Fruit fly (Drosophila melanogaster): Measurements from ENCODE around the gene Ptpmeg.

Ptpmeg gene

DNA sequence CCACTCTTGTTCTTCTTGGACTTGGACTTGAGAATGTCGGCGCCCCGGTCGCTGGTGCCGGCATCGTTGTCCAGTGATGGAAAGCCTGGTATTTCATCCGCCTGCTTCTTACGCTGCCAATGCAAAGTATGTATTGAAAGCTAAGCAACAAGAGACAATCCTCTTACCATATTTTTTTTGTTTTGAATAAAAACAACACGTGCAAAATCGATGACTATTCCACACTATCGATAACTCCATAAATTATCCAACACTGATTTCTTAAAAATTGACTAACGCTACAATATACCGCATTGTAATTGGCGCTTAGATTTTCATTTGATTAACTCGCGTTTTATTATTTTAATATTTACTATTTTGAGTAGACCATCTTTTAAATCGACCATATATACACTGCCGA lies 3.4 kb upstream of the Ptpmeg start, which contains the start of gene CG32344 (continued):
- TF ChIP-seq dimm (GFP tag; IDR thresholded peaks at IDR 0.05) (no peak), CG7786 (GFP tag; optimal IDR thresholded peaks at IDR 0.05) (no peak), Pdp1 (GFP tag; optimal IDR thresholded peaks at IDR 0.05) (peak in 1 of 2 experiments; percentile 8), ftz-f1 (GFP tag; optimal IDR thresholded peaks at IDR 0.05) (no peak), Usf (GFP tag; optimal IDR thresholded peaks at IDR 0.05) (no peak), Hr78 (GFP tag; optimal IDR thresholded peaks at IDR 0.05) (no peak), Scr (GFP tag; IDR thresholded peaks at IDR 0.05; ENCODE audit: partially characterized antibody) (peak; percentile 71), ttk (GFP tag; IDR thresholded peaks at IDR 0.05) (no peak), ac (GFP tag; optimal IDR thresholded peaks at IDR 0.05) (no peak), CG34376 (GFP tag; optimal IDR thresholded peaks at IDR 0.05) (no peak), eyg (GFP tag; optimal IDR thresholded peaks at IDR 0.05) (no peak), Antp (GFP tag; optimal IDR thresholded peaks at IDR 0.05) (no peak), CG15073 (GFP tag; optimal IDR thresholded peaks at IDR 0.05) (no peak), CG8944 (GFP tag; optimal IDR thresholded peaks at IDR 0.05) (no peak), fru (optimal IDR thresholded peaks at IDR 0.05) (no peak), CG17829 (tag; optimal IDR thresholded peaks at IDR 0.05) (peak; percentile 33), ab (GFP tag; optimal IDR thresholded peaks at IDR 0.05) (no peak), her (GFP tag; optimal IDR thresholded peaks at IDR 0.05) (peak; percentile 21), Ada2b (GFP tag; IDR thresholded peaks at IDR 0.05) (no peak), CG8089 (GFP tag; optimal IDR thresholded peaks at IDR 0.05) (no peak), gro (GFP tag; optimal IDR thresholded peaks at IDR 0.05) (peak; percentile 12), CG1647 (GFP tag; optimal IDR thresholded peaks at IDR 0.05) (no peak), Atf6 (GFP tag; IDR thresholded peaks at IDR 0.05) (no peak), CG1603 (tag; optimal IDR thresholded peaks at IDR 0.05) (peak; percentile 41), CG18599 (GFP tag; optimal IDR thresholded peaks at IDR 0.05) (no peak), sd (tag; optimal IDR thresholded peaks at IDR 0.05) (no peak), CG17802 (tag; optimal IDR thresholded peaks at IDR 0.05) (no peak), unpg (GFP tag; optimal IDR thresholded peaks at IDR 0.05) (no peak), CG10959 (GFP tag; IDR thresholded peaks at IDR 0.05) (no peak), twi (tag; optimal IDR thresholded peaks at IDR 0.05) (no peak), Hmx (GFP tag; optimal IDR thresholded peaks at IDR 0.05) (no peak), tll (GFP tag; optimal IDR thresholded peaks at IDR 0.05) (no peak), br (optimal IDR thresholded peaks at IDR 0.05) (no peak), Doc2 (GFP tag; IDR thresholded peaks at IDR 0.05) (no peak), trem (tag; optimal IDR thresholded peaks at IDR 0.05) (peak; percentile 50), tup (GFP tag; optimal IDR thresholded peaks at IDR 0.05) (no peak), CG31441 (GFP tag; IDR thresholded peaks at IDR 0.05) (no peak), gem (tag; optimal IDR thresholded peaks at IDR 0.05) (no peak), CG10462 (GFP tag; optimal IDR thresholded peaks at IDR 0.05) (no peak), stc (GFP tag; IDR thresholded peaks at IDR 0.05) (no peak), CG14441 (GFP tag; IDR thresholded peaks at IDR 0.05) (no peak), CG13775 (GFP tag; optimal IDR thresholded peaks at IDR 0.05) (no peak), mam (GFP tag; optimal IDR thresholded peaks at IDR 0.05) (peak; percentile 17), Optix (GFP tag; IDR thresholded peaks at IDR 0.05) (no peak), Gug (GFP tag; IDR thresholded peaks at IDR 0.05) (no peak), ind (GFP tag; optimal IDR thresholded peaks at IDR 0.05) (no peak), Neu2 (GFP tag; optimal IDR thresholded peaks at IDR 0.05; ENCODE audit: borderline replicate concordance) (no peak), CG11247 (GFP tag; IDR thresholded peaks at IDR 0.05) (no peak), CG2712 (tag; optimal IDR thresholded peaks at IDR 0.05) (no peak), jumu (GFP tag; optimal IDR thresholded peaks at IDR 0.05) (no peak), CG1602 (GFP tag; optimal IDR thresholded peaks at IDR 0.05) (no peak), Ets65A (GFP tag) (peak; percentile 56), CG10147 (GFP tag; optimal IDR thresholded peaks at IDR 0.05) (no peak)

Measured in whole organism, embryonic.